Worm (Caenorhabditis elegans): ENCODE data around the gene atg-16.2.

DNA sequence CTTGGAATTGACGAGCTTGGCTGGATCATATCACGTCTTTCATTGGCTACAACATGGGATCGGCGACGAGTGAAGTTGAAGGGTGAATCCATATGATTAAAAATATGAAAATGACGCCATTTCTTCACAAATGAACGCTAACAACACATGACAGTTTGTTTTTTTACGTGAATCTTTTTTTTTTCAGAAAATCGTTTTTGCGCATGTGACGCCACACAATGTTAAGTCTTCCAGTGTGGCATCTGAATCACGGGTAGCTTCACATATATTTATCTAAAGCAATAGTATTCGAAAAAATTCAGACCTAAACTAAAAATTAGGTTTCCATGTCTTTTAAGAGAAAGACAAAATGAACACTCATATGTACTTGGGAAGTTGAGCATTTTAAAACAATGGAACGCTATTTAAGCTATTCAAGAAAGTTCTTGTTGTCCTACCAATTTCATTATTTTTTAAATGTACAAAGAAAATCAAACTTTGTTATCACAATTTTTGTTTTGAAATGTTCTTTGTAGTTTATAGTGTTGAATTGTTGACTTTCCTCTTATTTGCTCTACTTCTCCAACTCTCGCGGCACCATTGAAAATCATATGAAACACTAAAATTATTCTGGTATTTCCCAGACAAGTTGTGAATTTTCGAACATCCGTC is 31.8 kb upstream of the atg-16.2 start, which contains the start of the genes lido-16 and plpp-1.2:
- TF ChIP-seq him-1 (tag; optimal IDR thresholded peaks at IDR 0.05): no peak
- no peak for TF ChIP-seq dao-5 (tag; optimal IDR thresholded peaks at IDR 0.05)
- no peak for TF ChIP-seq W03F9.2 (tag; optimal IDR thresholded peaks at IDR 0.05)
